Worm (Caenorhabditis elegans) whole organism, L4 larva: Measurements from ENCODE around the gene D2024.18.
A peak's percentile ranks its signal among the peaks of the same experiment; 100 is the strongest.
"Not testable (repeated sequence)": the region's sequence is repeated elsewhere in the genome, so short reads cannot be mapped to it uniquely, and the experiment has no call there.

Experiments
- F26F4.8 ChIP-seq: fragments of 200-800 bp; sonication (Bioruptor generic); conservative IDR thresholded peaks from 2 replicates; pipeline ENCODE4 v1.3.6; 2022; ENCODE audit warnings: missing genetic modification characterization, missing compliant biosample characterization
- F49E8.2 ChIP-seq: sonication (generic microtip); optimal IDR thresholded peaks from 2 replicates; lab custom pipeline; 2016; ENCODE audit warnings: missing compliant biosample characterization, mild to moderate bottlenecking, missing genetic modification characterization, borderline replicate concordance
- Y48G9A.11 ChIP-seq: fragments of 200-800 bp; sonication (Bioruptor generic); IDR thresholded peaks from 2 replicates; pipeline ENCODE4 v1.3.6; 2022; ENCODE audit warnings: missing genetic modification reagents, missing genetic modification characterization, missing compliant biosample characterization
- aha-1 ChIP-seq: fragments of 150-350 bp; peaks from one replicate; lab custom pipeline; 2014; ENCODE audit warnings: missing biosample characterization, missing genetic modification characterization
- ama-1 ChIP-seq: fragments of 150-350 bp; optimal IDR thresholded peaks from 2 replicates; lab custom pipeline; 2014; ENCODE audit warnings: inconsistent platforms, mixed read lengths
- ces-1 ChIP-seq: fragments of 150-350 bp; sonication (generic microtip); optimal IDR thresholded peaks from 4 replicates; lab custom pipeline; 2014; ENCODE audit warnings: missing biosample characterization, missing genetic modification reagents, missing genetic modification characterization
- cey-2 ChIP-seq: sonication (generic microtip); optimal IDR thresholded peaks from 3 replicates; lab custom pipeline; 2017; ENCODE audit warnings: missing genetic modification characterization, mild to moderate bottlenecking, missing compliant biosample characterization, antibody characterized with exemption, borderline replicate concordance; ENCODE audit not compliant: insufficient read depth
- daf-16 ChIP-seq, 3 experiments: sonication (generic microtip); optimal IDR thresholded peaks; 2 replicates each; lab custom pipeline; 2016 to 2017; ENCODE audit warnings: missing genetic modification characterization in 3 of 3, missing genetic modification reagents in 3 of 3, mild to moderate bottlenecking in 2 of 3, missing compliant biosample characterization in 2 of 3, missing biosample characterization in 1 of 3, moderate library complexity in 1 of 3
- dmd-6 ChIP-seq: fragments of 200-800 bp; sonication (Bioruptor generic); IDR thresholded peaks from 2 replicates; pipeline ENCODE4 v1.3.6; 2022; ENCODE audit warnings: missing genetic modification reagents, missing genetic modification characterization, missing compliant biosample characterization
- dmd-9 ChIP-seq: fragments of 200-800 bp; sonication (Bioruptor generic); IDR thresholded peaks from 2 replicates; pipeline ENCODE4 v1.3.6; 2022; ENCODE audit warnings: missing genetic modification reagents, missing genetic modification characterization, missing compliant biosample characterization
- duxl-1 ChIP-seq: sonication (generic microtip); optimal IDR thresholded peaks from 2 replicates; lab custom pipeline; 2016; ENCODE audit warnings: mild to moderate bottlenecking, missing genetic modification characterization, moderate library complexity, missing compliant biosample characterization; ENCODE audit not compliant: poor library complexity
- egl-43 ChIP-seq: fragments of 200-800 bp; sonication (Bioruptor generic); IDR thresholded peaks from 2 replicates; pipeline ENCODE4 v1.3.6; 2022; ENCODE audit warnings: missing genetic modification reagents, missing genetic modification characterization, missing compliant biosample characterization
- fkh-10 ChIP-seq: fragments of 150-350 bp; optimal IDR thresholded peaks from 2 replicates; lab custom pipeline; 2014; ENCODE audit warnings: missing biosample characterization, missing genetic modification reagents, missing genetic modification characterization
- fos-1 ChIP-seq: fragments of 150-350 bp; optimal IDR thresholded peaks from 2 replicates; lab custom pipeline; 2014; ENCODE audit warnings: missing biosample characterization, missing genetic modification characterization
- gei-8 ChIP-seq: fragments of 200-800 bp; sonication (Bioruptor generic); optimal IDR thresholded peaks from 2 replicates; lab custom pipeline; 2018; ENCODE audit warnings: mild to moderate bottlenecking, missing genetic modification characterization, missing compliant biosample characterization
- hif-1 ChIP-seq, 2 experiments: sonication (generic microtip); optimal IDR thresholded peaks; 2 replicates each; lab custom pipeline; 2016 to 2017; ENCODE audit warnings: missing compliant biosample characterization in 2 of 2, missing genetic modification characterization in 2 of 2, missing genetic modification reagents in 2 of 2, missing genotype in 2 of 2, mild to moderate bottlenecking in 1 of 2
- hlh-11 ChIP-seq: fragments of 200-800 bp; sonication (Bioruptor generic); optimal IDR thresholded peaks from 2 replicates; lab custom pipeline; 2018; ENCODE audit warnings: mild to moderate bottlenecking, missing genetic modification characterization, missing compliant biosample characterization
- hmg-1.1 ChIP-seq: fragments of 200-800 bp; sonication (Bioruptor generic); IDR thresholded peaks from 2 replicates; pipeline ENCODE4 v1.3.6; 2022; ENCODE audit warnings: missing genetic modification reagents, missing genetic modification characterization, missing compliant biosample characterization
- jun-1 ChIP-seq: fragments of 150-350 bp; optimal IDR thresholded peaks from 2 replicates; lab custom pipeline; 2014; ENCODE audit warnings: missing biosample characterization, missing genetic modification reagents, missing genetic modification characterization
- lin-13 ChIP-seq: fragments of 150-350 bp; optimal IDR thresholded peaks from 2 replicates; lab custom pipeline; 2014; ENCODE audit warnings: missing biosample characterization, missing genetic modification reagents, missing genetic modification characterization
- lsy-2 ChIP-seq, 2 experiments: fragments of 150-350 bp in 1 of 2; sonication (generic microtip) in 1 of 2; optimal IDR thresholded peaks; 2 replicates each; lab custom pipeline; 2014 to 2017; ENCODE audit warnings: missing biosample characterization in 2 of 2, missing genetic modification characterization in 2 of 2
- mdt-29 ChIP-seq: fragments of 200-800 bp; sonication (Bioruptor generic); IDR thresholded peaks from 2 replicates; pipeline ENCODE4 v1.3.6; 2022; ENCODE audit warnings: missing genetic modification reagents, missing genetic modification characterization, missing compliant biosample characterization
- mes-2 ChIP-seq: sonication (generic microtip); optimal IDR thresholded peaks from 2 replicates; lab custom pipeline; 2016; ENCODE audit warnings: missing genotype, mild to moderate bottlenecking, missing genetic modification characterization, missing compliant biosample characterization; ENCODE audit not compliant: poor library complexity, severe bottlenecking
- mxl-2 ChIP-seq: fragments of 200-800 bp; sonication (Bioruptor generic); conservative IDR thresholded peaks from 2 replicates; pipeline ENCODE4 v1.3.6; 2022; ENCODE audit warnings: missing genetic modification reagents, missing genetic modification characterization, missing compliant biosample characterization
- nhr-10 ChIP-seq: fragments of 150-350 bp; optimal IDR thresholded peaks from 2 replicates; lab custom pipeline; 2014; ENCODE audit warnings: missing biosample characterization, missing genetic modification characterization
- nhr-102 ChIP-seq: sonication (generic microtip); optimal IDR thresholded peaks from 2 replicates; lab custom pipeline; 2016; ENCODE audit warnings: mild to moderate bottlenecking, missing genetic modification characterization, moderate library complexity, missing compliant biosample characterization
- nhr-111 ChIP-seq: fragments of 200-800 bp; sonication (Bioruptor generic); optimal IDR thresholded peaks from 2 replicates; lab custom pipeline; 2018; ENCODE audit warnings: mild to moderate bottlenecking, missing genetic modification characterization, missing compliant biosample characterization
- nhr-41 ChIP-seq: fragments of 200-800 bp; sonication (Bioruptor generic); IDR thresholded peaks from 2 replicates; pipeline ENCODE4 v1.3.6; 2022; ENCODE audit warnings: missing genetic modification reagents, missing genetic modification characterization, missing compliant biosample characterization
- php-3 ChIP-seq: fragments of 200-800 bp; sonication (Bioruptor generic); IDR thresholded peaks from 2 replicates; pipeline ENCODE4 v1.3.6; 2022; ENCODE audit warnings: missing genetic modification reagents, missing genetic modification characterization, missing compliant biosample characterization
- set-16 ChIP-seq: fragments of 200-800 bp; sonication (Bioruptor generic); IDR thresholded peaks from 2 replicates; pipeline ENCODE4 v1.3.6; 2022; ENCODE audit warnings: missing genetic modification reagents, missing genetic modification characterization, missing compliant biosample characterization
- skn-1 ChIP-seq: fragments of 150-350 bp; optimal IDR thresholded peaks from 2 replicates; lab custom pipeline; 2014; ENCODE audit warnings: missing biosample characterization, missing genetic modification characterization
- snpc-1.2 ChIP-seq: fragments of 200-800 bp; sonication (Bioruptor generic); IDR thresholded peaks from 2 replicates; pipeline ENCODE4 v1.3.6; 2022; ENCODE audit warnings: missing genetic modification reagents, missing genetic modification characterization, missing compliant biosample characterization
- spr-3 ChIP-seq: fragments of 200-800 bp; sonication (Bioruptor generic); optimal IDR thresholded peaks from 2 replicates; lab custom pipeline; 2018; ENCODE audit warnings: mild to moderate bottlenecking, missing genetic modification characterization, missing compliant biosample characterization
- tag-97 ChIP-seq: fragments of 200-800 bp; sonication (Bioruptor generic); IDR thresholded peaks from 2 replicates; pipeline ENCODE4 v1.3.6; 2022; ENCODE audit warnings: missing genetic modification characterization, missing compliant biosample characterization
- unc-62 ChIP-seq, 3 experiments: fragments of 150-350 bp in 1 of 3; sonication (generic microtip); optimal IDR thresholded peaks in 2 of 3; peaks in 1 of 3; 1 replicate in 1 of 3; 2 replicates in 2 of 3; lab custom pipeline; 2014 to 2017; ENCODE audit warnings: missing biosample characterization in 3 of 3, missing genetic modification characterization in 3 of 3, missing genetic modification reagents in 3 of 3, missing genotype in 1 of 3
- zfp-2 ChIP-seq: sonication (generic microtip); optimal IDR thresholded peaks from 2 replicates; lab custom pipeline; 2016; ENCODE audit warnings: mild to moderate bottlenecking, missing genetic modification characterization, missing compliant biosample characterization
- zfp-3 ChIP-seq: fragments of 200-800 bp; sonication (Bioruptor generic); conservative IDR thresholded peaks from 2 replicates; pipeline ENCODE4 v1.3.6; 2022; ENCODE audit warnings: missing genetic modification reagents, missing genetic modification characterization, missing compliant biosample characterization
- zip-11 ChIP-seq: fragments of 200-800 bp; sonication (Bioruptor generic); IDR thresholded peaks from 2 replicates; pipeline ENCODE4 v1.3.6; 2022; ENCODE audit warnings: missing genetic modification characterization, missing compliant biosample characterization
- ztf-11 ChIP-seq: fragments of 150-350 bp; optimal IDR thresholded peaks from 2 replicates; lab custom pipeline; 2014; ENCODE audit warnings: missing biosample characterization, missing genetic modification characterization
- ztf-7 ChIP-seq: fragments of 150-350 bp; optimal IDR thresholded peaks from 2 replicates; lab custom pipeline; 2014; ENCODE audit warnings: missing biosample characterization, missing genetic modification characterization

The D2024.18 gene

ce11 chrIV:7243913-7244312 is 6.3 kb upstream of the D2024.18 start, which contains the start of gene afmd-1:
Gene afmd-1 (plus strand): TSS chrIV:7244228.
- TF ChIP-seq zfp-2 (tag; lab: Kevin White, UChicago) = no peak
- no peak for TF ChIP-seq ztf-7 (tag; lab: Kevin White, UChicago)
- TF ChIP-seq nhr-10 (tag; lab: Kevin White, UChicago) = no peak
- no peak for TF ChIP-seq daf-16 (GFP tag; optimal IDR thresholded peaks at IDR 0.05; lab: Kevin White, UChicago)
- peak; percentile 54 for TF ChIP-seq daf-16 (tag; optimal IDR thresholded peaks at IDR 0.05; lab: Kevin White, UChicago)
- no peak for TF ChIP-seq hif-1 (tag; optimal IDR thresholded peaks at IDR 0.05; lab: Kevin White, UChicago)
- peak; percentile 4 for TF ChIP-seq aha-1 (tag; lab: Kevin White, UChicago)
- no peak for TF ChIP-seq ces-1 (GFP tag; lab: Kevin White, UChicago)
- no peak for TF ChIP-seq F49E8.2
- TF ChIP-seq tag-97 (GFP tag; lab: Robert Waterston, UW) = no peak
- TF ChIP-seq nhr-102 = no peak

- TF ChIP-seq set-16 (GFP tag; lab: Robert Waterston, UW) (peak; percentile 85), jun-1 (tag; lab: Kevin White, UChicago) (no peak), snpc-1.2 (GFP tag; lab: Robert Waterston, UW) (no peak), F26F4.8 (GFP tag; lab: Robert Waterston, UW) (no peak), dmd-9 (no peak), gei-8 (GFP tag; lab: Kevin White, UChicago) (no peak), cey-2 (tag; lab: Kevin White, UChicago) (no peak), egl-43 (GFP tag; lab: Robert Waterston, UW) (0 out of 2 replicates have a peak, but pooled peaks have one; percentile 18), aha-1 (tag; lab: Kevin White, UChicago) (peak; percentile 41), ztf-11 (tag; lab: Kevin White, UChicago) (no peak), zfp-3 (GFP tag; lab: Robert Waterston, UW) (no peak)
- TF ChIP-seq, all 104 proteins: peak for 3
Observed at ce11 chrIV:7245592-7245991, 4.7 kb upstream of the D2024.18 start.

- TF ChIP-seq hif-1 (tag; optimal IDR thresholded peaks at IDR 0.05; lab: Kevin White, UChicago) (no peak), dmd-6 (GFP tag; lab: Robert Waterston, UW) (no peak), fkh-10 (GFP tag; lab: Kevin White, UChicago) (no peak), skn-1 (tag; lab: Kevin White, UChicago) (no peak), spr-3 (GFP tag; lab: Kevin White, UChicago) (no peak)
Observed at ce11 chrIV:7246553-7246952, 3.7 kb upstream of the D2024.18 start, which contains the start of gene col-114. Gene col-114 (minus strand): TSS chrIV:7246653.

- TF ChIP-seq hlh-11; unc-62 (GFP tag; optimal IDR thresholded peaks at IDR 0.05 in 1 of 2; lab: Kevin White, UChicago); unc-62 (tag; optimal IDR thresholded peaks at IDR 0.05; lab: Kevin White, UChicago); Y48G9A.11: not testable (repeated sequence)
Observed at ce11 chrIV:7247243-7247642, 3.0 kb upstream of the D2024.18 start, which contains the start of gene D2024.1. Gene D2024.1 (plus strand): TSS chrIV:7247543.

ce11 chrIV:7253271-7253670 is 3.0 kb downstream of the D2024.18 start:
- TF ChIP-seq F49E8.2 (peak; percentile 15), php-3 (GFP tag; lab: Robert Waterston, UW) (no peak), hmg-1.1 (GFP tag; lab: Robert Waterston, UW) (no peak), duxl-1 (no peak), nhr-111 (GFP tag; lab: Kevin White, UChicago) (no peak), nhr-41 (GFP tag; lab: Robert Waterston, UW) (no peak), lin-13 (GFP tag; lab: Kevin White, UChicago) (no peak), set-16 (GFP tag; lab: Robert Waterston, UW) (no peak), ama-1 (lab: Kevin White, UChicago) (no peak), mes-2 (tag; lab: Kevin White, UChicago) (peak; percentile 1), mxl-2 (no peak), fos-1 (no peak), lsy-2 (tag; optimal IDR thresholded peaks at IDR 0.05; lab: Kevin White, UChicago) (no peak), mdt-29 (no peak), zip-11 (GFP tag; lab: Robert Waterston, UW) (no peak)
